Worm (Caenorhabditis elegans): ENCODE data around the gene Y50D4C.6.
A peak's percentile ranks its signal among the peaks of the same experiment; 100 is the strongest.

Gene Y50D4C.6

ce11 chrV:979698-980097 lies 30.0 kb upstream of the Y50D4C.6 start:
- peak; percentile 60 for TF ChIP-seq fkh-10 (GFP tag; optimal IDR thresholded peaks at IDR 0.05)
- no peak for TF ChIP-seq nhr-237 (tag; optimal IDR thresholded peaks at IDR 0.05)
- peak; percentile 23 to 60 for TF ChIP-seq lin-35 (GFP tag; optimal IDR thresholded peaks at IDR 0.05)
- TF ChIP-seq nhr-77 (tag; optimal IDR thresholded peaks at IDR 0.05): peak; percentile 33
- TF ChIP-seq swsn-7 (tag; optimal IDR thresholded peaks at IDR 0.05): no peak
- TF ChIP-seq nhr-84 (tag; optimal IDR thresholded peaks at IDR 0.05): no peak
- TF ChIP-seq nhr-85 (tag): peak; percentile 42
- TF ChIP-seq nhr-28 (tag; optimal IDR thresholded peaks at IDR 0.05): no peak
- TF ChIP-seq nhr-12 (tag; optimal IDR thresholded peaks at IDR 0.05): no peak
- TF ChIP-seq nhr-11 (tag; optimal IDR thresholded peaks at IDR 0.05): peak; percentile 47
- peak; percentile 54 to 61 for TF ChIP-seq lsy-2 (tag; optimal IDR thresholded peaks at IDR 0.05)
- TF ChIP-seq isw-1 (GFP tag; IDR thresholded peaks at IDR 0.05): peak; percentile 25
- peak; percentile 87 for TF ChIP-seq pag-3 (tag; optimal IDR thresholded peaks at IDR 0.05; ENCODE audit: borderline replicate concordance, insufficient read depth)
- TF ChIP-seq nhr-90 (tag; optimal IDR thresholded peaks at IDR 0.05; ENCODE audit: poor library complexity): no peak
- TF ChIP-seq ztf-11 (tag; optimal IDR thresholded peaks at IDR 0.05): no peak
- TF ChIP-seq unc-98 (GFP tag; IDR thresholded peaks at IDR 0.05): peak; percentile 49; the same call in 1 of the 2 replicates
- TF ChIP-seq sup-37 (GFP tag; optimal IDR thresholded peaks at IDR 0.05): peak; percentile 22
- TF ChIP-seq mep-1 (tag; optimal IDR thresholded peaks at IDR 0.05): peak; percentile 43
- peak; percentile 97 for TF ChIP-seq lin-14 (GFP tag; optimal IDR thresholded peaks at IDR 0.05)
- peak; percentile 19 for TF ChIP-seq fkh-8 (tag; optimal IDR thresholded peaks at IDR 0.05)
- TF ChIP-seq irx-1 (tag; optimal IDR thresholded peaks at IDR 0.05): peak; percentile 21
- peak; percentile 20 for TF ChIP-seq C16A3.4 (tag; optimal IDR thresholded peaks at IDR 0.05)
- peak; percentile 2 for TF ChIP-seq ceh-8 (GFP tag; optimal IDR thresholded peaks at IDR 0.05)
- no peak for TF ChIP-seq nhr-76 (tag; optimal IDR thresholded peaks at IDR 0.05)
- TF ChIP-seq mab-9 (GFP tag; IDR thresholded peaks at IDR 0.05): no peak
- TF ChIP-seq elt-2 (tag; optimal IDR thresholded peaks at IDR 0.05): no peak
- TF ChIP-seq ceh-82 (tag; optimal IDR thresholded peaks at IDR 0.05): peak in 2 of 3 experiments; percentile 45 to 57
- TF ChIP-seq dpl-1 (GFP tag; optimal IDR thresholded peaks at IDR 0.05): peak; percentile 0 to 37 (median 29)
- TF ChIP-seq efl-1 (optimal IDR thresholded peaks at IDR 0.05): peak; percentile 68 to 76
- TF ChIP-seq efl-1 (GFP tag; optimal IDR thresholded peaks at IDR 0.05 in 1 of 2): peak; percentile 34 to 95
- TF ChIP-seq nhr-19 (GFP tag; conservative IDR thresholded peaks at IDR 0.05): peak; percentile 72
- peak; percentile 26 for TF ChIP-seq fos-1 (tag; optimal IDR thresholded peaks at IDR 0.05)
- TF ChIP-seq lin-39 (tag; optimal IDR thresholded peaks at IDR 0.05): peak; percentile 26

DNA sequence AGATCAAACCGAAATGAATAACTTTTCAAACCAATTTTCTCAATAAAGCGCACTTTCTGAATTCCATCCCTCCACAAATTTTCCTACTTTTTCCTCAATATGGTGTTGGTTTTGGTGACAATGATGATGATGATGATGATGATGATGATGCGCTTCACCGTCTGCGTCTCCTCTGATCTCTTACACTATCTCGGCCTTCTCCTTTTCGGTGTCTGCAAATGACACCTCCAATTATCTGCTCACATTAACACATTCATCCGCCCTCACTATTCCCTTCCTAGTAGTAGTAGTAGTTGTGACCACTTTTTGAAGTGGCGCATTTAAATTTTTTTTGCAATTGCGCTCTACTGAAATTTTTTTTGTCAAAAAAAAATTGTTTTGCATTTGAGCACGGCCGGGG lies 29.0 kb upstream of the Y50D4C.6 start:
- TF ChIP-seq xbp-1 (tag; optimal IDR thresholded peaks at IDR 0.05) (no peak), lin-14 (GFP tag; optimal IDR thresholded peaks at IDR 0.05) (peak; percentile 2)

DNA sequence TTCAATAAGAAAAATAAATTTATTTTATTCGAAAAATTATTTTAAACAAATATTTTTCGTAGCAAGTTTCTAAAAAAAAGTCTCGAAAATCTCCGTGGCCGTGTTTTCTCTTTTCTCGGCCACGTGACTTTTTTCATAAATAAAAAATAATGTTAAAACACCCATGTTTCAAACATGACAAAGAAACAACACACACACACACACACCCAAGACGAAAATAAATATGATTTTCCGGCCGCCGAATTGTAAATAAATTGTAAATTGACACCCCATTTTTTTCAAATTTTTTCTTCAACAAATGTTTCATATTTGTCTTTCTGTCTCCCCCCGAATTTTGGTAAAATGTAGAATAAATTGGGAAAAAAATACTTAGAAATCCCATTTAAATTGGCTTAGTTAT lies 28.2 kb upstream of the Y50D4C.6 start:
- TF ChIP-seq zag-1 (tag; optimal IDR thresholded peaks at IDR 0.05) (no peak), elt-2 (tag; optimal IDR thresholded peaks at IDR 0.05) (no peak), lin-14 (GFP tag; optimal IDR thresholded peaks at IDR 0.05) (peak; percentile 52)

ce11 chrV:976498-977063 lies 26.9 kb upstream of the Y50D4C.6 start:
- no peak for TF ChIP-seq isw-1 (GFP tag; IDR thresholded peaks at IDR 0.05)
- TF ChIP-seq dsc-1 (tag; optimal IDR thresholded peaks at IDR 0.05): peak; percentile 61
- no peak for TF ChIP-seq lin-35 (GFP tag; optimal IDR thresholded peaks at IDR 0.05)
- peak; percentile 32 for TF ChIP-seq fkh-4 (tag; optimal IDR thresholded peaks at IDR 0.05; ENCODE audit: borderline replicate concordance)
- TF ChIP-seq jun-1 (tag; optimal IDR thresholded peaks at IDR 0.05): no peak
- TF ChIP-seq ceh-82 (tag; optimal IDR thresholded peaks at IDR 0.05): no peak
